Fruit fly (Drosophila melanogaster): ENCODE results near the gene Nemp.

Nemp gene

DNA sequence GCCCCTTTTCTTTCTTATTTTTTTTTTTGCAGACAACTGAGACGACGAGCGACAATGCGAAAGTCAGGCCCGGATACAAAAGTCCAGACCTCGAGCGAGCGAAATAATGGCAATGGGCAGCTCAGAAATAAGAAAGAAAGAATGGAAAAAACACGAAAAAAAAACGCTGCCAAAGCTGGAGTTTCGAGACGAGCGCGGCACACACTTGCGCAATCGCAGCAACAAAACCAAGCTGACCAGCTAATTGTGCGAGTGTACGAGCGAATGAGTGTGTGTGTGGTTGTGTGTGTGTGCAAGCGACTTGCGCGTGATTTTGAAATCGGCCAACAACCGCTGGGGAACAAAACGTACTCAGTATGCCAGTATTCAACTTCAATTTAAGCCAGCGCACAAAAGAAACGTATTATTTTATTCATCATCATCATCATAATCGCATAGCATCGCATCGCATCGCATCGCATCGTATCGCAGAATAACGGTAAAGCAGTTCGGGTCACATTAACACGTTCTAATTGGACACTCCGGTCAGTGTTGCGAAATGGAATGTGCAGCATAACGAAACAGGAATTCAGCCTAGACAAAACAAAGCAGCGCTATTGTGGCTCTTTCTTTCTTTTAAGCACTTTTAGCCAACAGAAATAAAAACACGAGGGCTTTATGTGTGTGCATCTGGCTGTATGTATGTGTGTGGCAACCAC lies 6.9 kb downstream of the Nemp start (continued):
- TF ChIP-seq OdsH (GFP tag; optimal IDR thresholded peaks at IDR 0.05) (no peak), CG7368 (GFP tag; optimal IDR thresholded peaks at IDR 0.05) (no peak), CG6808 (GFP tag; optimal IDR thresholded peaks at IDR 0.05) (no peak), esn (GFP tag; optimal IDR thresholded peaks at IDR 0.05) (no peak), CG6163 (GFP tag; IDR thresholded peaks at IDR 0.05) (peak; percentile 53; the same call in 1 of the 3 replicates), fd85E (GFP tag; optimal IDR thresholded peaks at IDR 0.05) (no peak), Eip78C (GFP tag) (peak; percentile 27), Gug (GFP tag; IDR thresholded peaks at IDR 0.05) (no peak), CG9139 (GFP tag; optimal IDR thresholded peaks at IDR 0.05) (peak; percentile 21), Met (GFP tag; optimal IDR thresholded peaks at IDR 0.05) (no peak), Ets96B (tag; optimal IDR thresholded peaks at IDR 0.05) (no peak), CG1621 (tag; optimal IDR thresholded peaks at IDR 0.05) (no peak), Ets21C (GFP tag; optimal IDR thresholded peaks at IDR 0.05) (no peak), CG8632 (GFP tag; optimal IDR thresholded peaks at IDR 0.05) (no peak), fkh (GFP tag; optimal IDR thresholded peaks at IDR 0.05) (no peak), CG6276 (GFP tag; optimal IDR thresholded peaks at IDR 0.05) (no peak), Hr38 (GFP tag; optimal IDR thresholded peaks at IDR 0.05) (no peak)

DNA sequence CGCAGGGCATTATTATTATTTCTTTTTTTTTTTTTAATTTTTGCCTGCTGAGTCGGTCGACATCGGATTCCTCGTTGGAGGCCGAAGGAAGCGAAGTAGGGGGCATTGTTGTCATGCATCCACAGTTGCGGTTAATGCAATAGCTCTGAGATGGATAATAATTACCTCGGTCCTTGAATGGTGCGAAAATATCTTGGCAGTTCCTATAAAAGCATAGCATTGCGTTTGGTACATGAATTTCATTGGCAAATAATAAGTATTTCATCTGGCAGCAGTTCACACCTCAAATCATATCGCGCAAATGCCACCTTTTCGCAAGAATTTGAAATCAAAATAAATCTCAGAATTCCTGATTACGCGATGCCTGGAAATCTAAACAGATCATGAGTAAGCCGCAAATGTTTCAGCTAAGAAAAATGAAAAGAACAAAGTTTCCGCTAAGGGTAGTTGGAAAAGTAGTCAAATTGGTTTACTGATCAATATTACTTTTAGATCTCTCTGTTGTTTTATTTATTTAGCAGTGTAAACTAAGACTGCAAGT lies 7.7 kb downstream of the Nemp start:
- TF ChIP-seq CG8319 (GFP tag; optimal IDR thresholded peaks at IDR 0.05) (no peak), CG11762 (GFP tag; optimal IDR thresholded peaks at IDR 0.05; ENCODE audit: insufficient read depth) (no peak), Blimp-1 (GFP tag; optimal IDR thresholded peaks at IDR 0.05) (no peak), CG11902 (GFP tag; optimal IDR thresholded peaks at IDR 0.05) (no peak), CG7368 (GFP tag; optimal IDR thresholded peaks at IDR 0.05) (no peak), Sox14 (GFP tag; optimal IDR thresholded peaks at IDR 0.05) (peak; percentile 28), Lpt (GFP tag; optimal IDR thresholded peaks at IDR 0.05) (no peak), CG32006 (GFP tag; optimal IDR thresholded peaks at IDR 0.05) (peak; percentile 46), Hr4 (GFP tag; optimal IDR thresholded peaks at IDR 0.05) (no peak), CG8119 (GFP tag; IDR thresholded peaks at IDR 0.05) (no peak), fd59A (GFP tag; optimal IDR thresholded peaks at IDR 0.05) (peak; percentile 28), OdsH (GFP tag; optimal IDR thresholded peaks at IDR 0.05) (peak; percentile 30), CG31627 (GFP tag; optimal IDR thresholded peaks at IDR 0.05) (peak; percentile 55), CG16779 (tag; optimal IDR thresholded peaks at IDR 0.05) (no peak), CG6854 (GFP tag; optimal IDR thresholded peaks at IDR 0.05) (no peak), spab (GFP tag; optimal IDR thresholded peaks at IDR 0.05) (peak; percentile 5), dsx (GFP tag; optimal IDR thresholded peaks at IDR 0.05; ENCODE audit: poor library complexity, severe bottlenecking) (no peak), Eip93F (GFP tag; optimal IDR thresholded peaks at IDR 0.05) (no peak), svp (GFP tag) (peak; percentile 81), CG34406 (GFP tag; optimal IDR thresholded peaks at IDR 0.05) (peak; percentile 33), dac (GFP tag; optimal IDR thresholded peaks at IDR 0.05) (no peak), Eip78C (GFP tag) (peak; percentile 82), CG4318 (GFP tag; optimal IDR thresholded peaks at IDR 0.05) (no peak), CG6276 (GFP tag; optimal IDR thresholded peaks at IDR 0.05) (no peak), Hr38 (GFP tag; optimal IDR thresholded peaks at IDR 0.05) (no peak), acj6 (GFP tag; optimal IDR thresholded peaks at IDR 0.05) (peak; percentile 20), cyc (GFP tag; optimal IDR thresholded peaks at IDR 0.05) (peak; percentile 31), pdm3 (GFP tag; optimal IDR thresholded peaks at IDR 0.05) (peak; percentile 49), esn (GFP tag; optimal IDR thresholded peaks at IDR 0.05) (peak; percentile 67), salr (GFP tag; optimal IDR thresholded peaks at IDR 0.05) (peak in 1 of 2 experiments; percentile 22), lz (GFP tag; optimal IDR thresholded peaks at IDR 0.05) (peak; percentile 56), CG10669 (GFP tag; optimal IDR thresholded peaks at IDR 0.05) (peak; percentile 12), fd85E (GFP tag; optimal IDR thresholded peaks at IDR 0.05) (no peak), vri (GFP tag; optimal IDR thresholded peaks at IDR 0.05) (no peak), fkh (GFP tag; optimal IDR thresholded peaks at IDR 0.05) (no peak), CG6808 (GFP tag; optimal IDR thresholded peaks at IDR 0.05) (no peak), CG11294 (GFP tag; IDR thresholded peaks at IDR 0.05) (no peak), Gug (GFP tag; IDR thresholded peaks at IDR 0.05) (no peak), Smox (GFP tag; optimal IDR thresholded peaks at IDR 0.05) (peak; percentile 37), CG6792 (GFP tag; optimal IDR thresholded peaks at IDR 0.05) (peak; percentile 31), CG3032 (tag; optimal IDR thresholded peaks at IDR 0.05) (peak; percentile 19)
